Worm (Caenorhabditis elegans) whole organism, early embryonic: ENCODE results near the gene F53C3.6.

Experiments
- B0310.2 ChIP-seq: sonication (generic microtip); optimal IDR thresholded peaks from 2 replicates; lab custom pipeline; 2016; ENCODE audit warnings: mild to moderate bottlenecking, missing genetic modification characterization, missing compliant biosample characterization
- F13C5.2 ChIP-seq: sonication (generic microtip); optimal IDR thresholded peaks from 2 replicates; lab custom pipeline; 2017; ENCODE audit warnings: mild to moderate bottlenecking, missing genetic modification characterization, inconsistent platforms, missing compliant biosample characterization
- aly-1 ChIP-seq: sonication (generic microtip); optimal IDR thresholded peaks from 2 replicates; lab custom pipeline; 2016; ENCODE audit warnings: missing genetic modification characterization, missing compliant biosample characterization
- ama-1 ChIP-seq: fragments of 150-350 bp; optimal IDR thresholded peaks from 2 replicates; lab custom pipeline; 2014
- ceh-13 ChIP-seq: fragments of 200-800 bp; sonication (Bioruptor generic); optimal IDR thresholded peaks from 2 replicates; lab custom pipeline; 2018; ENCODE audit warnings: mild to moderate bottlenecking, missing genetic modification characterization, missing compliant biosample characterization
- ceh-36 ChIP-seq: sonication (generic microtip); optimal IDR thresholded peaks from 2 replicates; lab custom pipeline; 2016; ENCODE audit warnings: missing genetic modification characterization, inconsistent platforms, missing compliant biosample characterization
- ets-7 ChIP-seq: sonication (generic microtip); optimal IDR thresholded peaks from 2 replicates; lab custom pipeline; 2016; ENCODE audit warnings: missing genotype, missing genetic modification characterization, missing compliant biosample characterization
- flt-1 ChIP-seq: fragments of 200-800 bp; sonication (Bioruptor generic); IDR thresholded peaks from 2 replicates; pipeline ENCODE4 v1.3.6; 2022; ENCODE audit warnings: missing genetic modification characterization, missing compliant biosample characterization
- hmbx-1 ChIP-seq: sonication (generic microtip); optimal IDR thresholded peaks from 2 replicates; lab custom pipeline; 2016; ENCODE audit warnings: mild to moderate bottlenecking, missing genetic modification characterization, missing compliant biosample characterization
- hmg-4 ChIP-seq: fragments of 200-800 bp; sonication (Bioruptor generic); optimal IDR thresholded peaks from 2 replicates; lab custom pipeline; 2018; ENCODE audit warnings: mild to moderate bottlenecking, missing genetic modification characterization, missing compliant biosample characterization
- hnd-1 ChIP-seq: sonication (generic microtip); optimal IDR thresholded peaks from 2 replicates; lab custom pipeline; 2016; ENCODE audit warnings: missing genetic modification characterization, missing compliant biosample characterization
- pes-1 ChIP-seq: fragments of 200-800 bp; sonication (Bioruptor generic); IDR thresholded peaks from 2 replicates; pipeline ENCODE4 v1.3.6; 2022; ENCODE audit warnings: missing genetic modification reagents, missing genetic modification characterization, missing compliant biosample characterization
- scrt-1 ChIP-seq: fragments of 200-800 bp; sonication (Bioruptor generic); IDR thresholded peaks from 2 replicates; pipeline ENCODE4 v1.3.6; 2022; ENCODE audit warnings: missing genetic modification characterization, missing compliant biosample characterization
- sea-1 ChIP-seq: fragments of 200-800 bp; sonication (Bioruptor generic); conservative IDR thresholded peaks from 2 replicates; pipeline ENCODE4 v1.3.6; 2022; ENCODE audit warnings: missing genetic modification characterization, missing compliant biosample characterization
- tbx-11 ChIP-seq: fragments of 200-800 bp; sonication (Bioruptor generic); IDR thresholded peaks from 2 replicates; pipeline ENCODE4 v1.3.6; 2022; ENCODE audit warnings: missing genetic modification characterization, missing compliant biosample characterization
- tbx-37 ChIP-seq: fragments of 200-800 bp; sonication (Bioruptor generic); conservative IDR thresholded peaks from 2 replicates; pipeline ENCODE4 v1.3.6; 2022; ENCODE audit warnings: missing genetic modification reagents, missing genetic modification characterization, missing compliant biosample characterization
- tra-4 ChIP-seq: sonication (generic microtip); optimal IDR thresholded peaks from 2 replicates; lab custom pipeline; 2017; ENCODE audit warnings: missing genetic modification characterization, missing compliant biosample characterization

The F53C3.6 gene

ce11 chrII:3877874-3878273 lies 20.1 kb upstream of the F53C3.6 start, which contains the start of gene sdz-7:
Gene sdz-7, minus strand, starts transcription at chrII:3877974.
- TF ChIP-seq flt-1 (GFP tag; lab: Robert Waterston, UW) (no peak), hmg-4 (GFP tag; lab: Kevin White, UChicago) (no peak), ceh-36 (no peak), sea-1 (GFP tag; lab: Robert Waterston, UW) (no peak), ets-7 (tag; lab: Kevin White, UChicago) (no peak), ceh-13 (no peak), hmbx-1 (tag; lab: Kevin White, UChicago) (no peak), tbx-37 (no peak), pes-1 (no peak), B0310.2 (tag; lab: Kevin White, UChicago) (no peak), tbx-11 (GFP tag; lab: Robert Waterston, UW) (no peak), hnd-1 (tag; lab: Kevin White, UChicago) (no peak), F13C5.2 (tag; lab: Kevin White, UChicago) (no peak), aly-1 (tag; lab: Kevin White, UChicago) (no peak)

ce11 chrII:3878330-3878729 lies 19.6 kb upstream of the F53C3.6 start, which contains the start of gene srh-250:
Gene srh-250, plus strand, starts transcription at chrII:3878630.
- TF ChIP-seq ama-1 (lab: Kevin White, UChicago), result no peak
- TF ChIP-seq ceh-13, result no peak
- no peak for TF ChIP-seq ceh-36
- no peak for TF ChIP-seq hnd-1 (tag; lab: Kevin White, UChicago)
- TF ChIP-seq tbx-37, result no peak
- TF ChIP-seq hmbx-1 (tag; lab: Kevin White, UChicago), result no peak
- no peak for TF ChIP-seq tra-4 (tag; lab: Kevin White, UChicago)
- TF ChIP-seq scrt-1, result no peak
- no peak for TF ChIP-seq F13C5.2 (tag; lab: Kevin White, UChicago)
- TF ChIP-seq B0310.2 (tag; lab: Kevin White, UChicago), result no peak
- TF ChIP-seq flt-1 (GFP tag; lab: Robert Waterston, UW), result no peak

- TF ChIP-seq tra-4 (tag; lab: Kevin White, UChicago), result no peak
- no peak for TF ChIP-seq flt-1 (GFP tag; lab: Robert Waterston, UW)
- TF ChIP-seq ceh-36, result no peak
- no peak for TF ChIP-seq F13C5.2 (tag; lab: Kevin White, UChicago)
- no peak for TF ChIP-seq ets-7 (tag; lab: Kevin White, UChicago)
- TF ChIP-seq tbx-11 (GFP tag; lab: Robert Waterston, UW), result no peak
- TF ChIP-seq tbx-37, result no peak
- TF ChIP-seq scrt-1, result no peak
- TF ChIP-seq aly-1 (tag; lab: Kevin White, UChicago), result no peak
Observed at ce11 chrII:3879945-3880344, 18.0 kb upstream of the F53C3.6 start, which contains the start of gene nhr-166. Gene nhr-166, plus strand, starts transcription at chrII:3880245.

- TF ChIP-seq hmbx-1 (tag; lab: Kevin White, UChicago) (no peak), ets-7 (tag; lab: Kevin White, UChicago) (no peak)
Observed at ce11 chrII:3891124-3891523, 6.8 kb upstream of the F53C3.6 start, which contains the start of gene F53C3.8. Gene F53C3.8, plus strand, starts transcription at chrII:3891424.

- TF ChIP-seq F13C5.2 (tag; lab: Kevin White, UChicago) (no peak), aly-1 (tag; lab: Kevin White, UChicago) (no peak), ets-7 (tag; lab: Kevin White, UChicago) (no peak), hmbx-1 (tag; lab: Kevin White, UChicago) (no peak), tbx-37 (no peak), hnd-1 (tag; lab: Kevin White, UChicago) (no peak), ama-1 (lab: Kevin White, UChicago) (no peak), pes-1 (no peak), sea-1 (GFP tag; lab: Robert Waterston, UW) (no peak), B0310.2 (tag; lab: Kevin White, UChicago) (no peak), scrt-1 (no peak), flt-1 (GFP tag; lab: Robert Waterston, UW) (no peak), tbx-11 (GFP tag; lab: Robert Waterston, UW) (no peak), tra-4 (tag; lab: Kevin White, UChicago) (no peak), hmg-4 (GFP tag; lab: Kevin White, UChicago) (no peak), ceh-36 (no peak), ceh-13 (no peak)
Observed at ce11 chrII:3893911-3894310, 4.0 kb upstream of the F53C3.6 start.

ce11 chrII:3894755-3895154 lies 3.2 kb upstream of the F53C3.6 start, which contains the start of gene F53C3.7:
Gene F53C3.7, plus strand, starts transcription at chrII:3895055.
- TF ChIP-seq hmg-4 (GFP tag; lab: Kevin White, UChicago) (no peak), B0310.2 (tag; lab: Kevin White, UChicago) (no peak), tbx-11 (GFP tag; lab: Robert Waterston, UW) (no peak), ama-1 (lab: Kevin White, UChicago) (no peak), tbx-37 (no peak), flt-1 (GFP tag; lab: Robert Waterston, UW) (no peak), ceh-13 (no peak), hmbx-1 (tag; lab: Kevin White, UChicago) (no peak), tra-4 (tag; lab: Kevin White, UChicago) (no peak), sea-1 (GFP tag; lab: Robert Waterston, UW) (no peak), hnd-1 (tag; lab: Kevin White, UChicago) (no peak), ceh-36 (no peak), scrt-1 (no peak), F13C5.2 (tag; lab: Kevin White, UChicago) (no peak), pes-1 (no peak), ets-7 (tag; lab: Kevin White, UChicago) (no peak), aly-1 (tag; lab: Kevin White, UChicago) (no peak)

DNA sequence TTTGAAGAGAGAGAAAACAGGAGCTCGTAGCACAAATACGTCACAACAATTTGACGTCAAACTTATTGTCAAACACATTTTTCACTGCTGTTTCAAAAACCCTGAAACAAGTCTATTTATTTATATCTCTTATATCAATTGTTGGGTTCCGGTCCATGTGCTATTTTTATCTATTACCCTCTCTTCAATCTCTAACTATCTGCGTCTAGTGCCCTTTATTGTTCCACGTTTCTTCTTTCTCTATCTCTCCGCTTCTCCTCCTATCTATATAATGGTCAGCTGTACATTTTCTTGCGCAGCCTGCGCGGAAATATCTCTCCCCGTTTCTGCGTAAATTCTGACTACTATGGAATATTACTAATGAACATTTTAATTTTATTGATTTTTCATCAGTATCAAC lies 1.0 kb upstream of the F53C3.6 start:
- TF ChIP-seq F13C5.2 (tag; lab: Kevin White, UChicago) (peak; percentile 25), scrt-1 (no peak), hmg-4 (GFP tag; lab: Kevin White, UChicago) (no peak), ets-7 (tag; lab: Kevin White, UChicago) (no peak)

DNA sequence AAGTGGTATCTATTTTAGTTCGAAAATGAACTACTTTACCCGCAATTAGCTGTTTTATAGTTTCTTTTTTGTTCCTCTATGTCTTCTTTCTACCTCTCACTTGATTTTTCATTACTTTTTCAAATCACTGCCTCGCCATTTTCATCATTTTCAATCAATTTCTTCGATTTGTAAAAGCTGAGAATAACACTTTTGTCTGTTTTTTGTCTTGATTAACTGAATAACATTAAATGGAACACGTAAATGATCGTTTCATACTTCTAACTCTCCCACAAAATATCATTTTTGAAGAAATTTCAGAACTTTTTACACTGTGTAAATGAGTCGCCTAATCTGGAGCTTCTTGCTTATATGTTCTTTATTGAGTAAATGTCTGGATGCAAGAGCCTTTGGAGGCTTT lies 3.2 kb downstream of the F53C3.6 start, which contains the start of gene F53C3.4:
F53C3.4 (plus strand) TSS at position 301 of the 400 bp plus-strand sequence.
- TF ChIP-seq hmbx-1 (tag; lab: Kevin White, UChicago), result no peak
- TF ChIP-seq tra-4 (tag; lab: Kevin White, UChicago), result no peak
- TF ChIP-seq ets-7 (tag; lab: Kevin White, UChicago), result no peak
- TF ChIP-seq tbx-37, result no peak
- TF ChIP-seq sea-1 (GFP tag; lab: Robert Waterston, UW), result no peak
- no peak for TF ChIP-seq flt-1 (GFP tag; lab: Robert Waterston, UW)
- no peak for TF ChIP-seq scrt-1
- TF ChIP-seq hnd-1 (tag; lab: Kevin White, UChicago), result no peak
- no peak for TF ChIP-seq ama-1 (lab: Kevin White, UChicago)
- TF ChIP-seq B0310.2 (tag; lab: Kevin White, UChicago), result no peak
